Fruit fly (Drosophila melanogaster) whole organism, embryonic: Measurements from ENCODE around the gene CG6654.

ENCODE experiments used
- CG2678 ChIP-seq: fragments of 200-800 bp; sonication (Bioruptor generic); optimal IDR thresholded peaks from 3 replicates; lab custom pipeline; 2019; ENCODE audit warnings: missing biosample characterization, mild to moderate bottlenecking, missing genetic modification characterization, moderate library complexity
- CG5245 ChIP-seq: fragments of 200-800 bp; sonication (Bioruptor generic); optimal IDR thresholded peaks from 3 replicates; lab custom pipeline; 2016; ENCODE audit warnings: missing biosample characterization, missing genetic modification characterization
- jumu ChIP-seq: fragments of 200-800 bp; sonication (Bioruptor generic); optimal IDR thresholded peaks from 3 replicates; lab custom pipeline; 2016; ENCODE audit warnings: missing biosample characterization, missing genetic modification characterization

DNA sequence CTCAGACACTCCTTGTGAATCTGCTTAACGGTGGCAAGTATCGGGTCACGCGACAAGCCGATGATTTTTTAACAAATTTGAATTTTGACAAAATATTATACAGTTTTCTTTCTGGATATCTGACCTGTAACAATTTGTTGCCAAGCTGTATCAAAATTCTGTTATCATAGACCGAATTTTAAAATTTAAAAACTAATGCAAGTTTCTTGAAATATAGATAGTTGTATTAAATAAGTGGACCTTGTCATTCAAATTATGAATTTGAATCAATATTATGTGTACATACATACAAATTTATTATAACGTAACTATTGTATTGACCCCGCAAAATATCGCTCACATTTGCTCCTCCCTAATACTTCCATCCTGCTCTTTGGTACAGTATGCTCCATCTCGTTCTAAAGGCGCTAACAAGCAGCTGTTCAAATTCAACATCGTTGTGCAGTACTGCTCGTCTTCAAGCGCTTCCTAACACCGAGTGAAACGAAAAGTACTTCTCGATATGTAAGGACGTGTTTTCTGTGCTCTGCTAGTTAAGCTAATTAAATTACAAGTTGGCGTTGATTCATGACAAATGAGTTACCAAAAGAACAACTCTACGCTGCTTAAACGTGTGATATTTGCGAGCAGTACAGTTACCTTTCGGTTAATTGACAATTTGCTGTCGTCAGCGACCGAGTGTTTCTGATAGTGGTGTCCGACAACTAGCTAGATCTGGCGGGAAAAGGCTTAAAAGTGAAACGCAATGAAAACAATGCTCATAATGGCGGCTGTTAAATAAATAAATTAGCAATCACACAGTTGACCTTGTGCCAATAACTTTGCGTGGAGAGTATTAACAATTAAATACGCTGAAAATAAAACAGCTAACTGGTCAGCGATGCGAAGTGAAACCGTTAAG lies 17.1 kb downstream of the CG6654 start, which contains the start of the genes Kpc1 and CG42542:
- TF ChIP-seq jumu (GFP tag; lab: Kevin White, UChicago) (peak; percentile 77), CG2678 (tag; lab: Kevin White, UChicago) (peak; percentile 3), CG5245 (GFP tag; lab: Kevin White, UChicago) (peak; percentile 50)
